Fruit fly (Drosophila melanogaster) whole organism, embryonic: ENCODE measurements around the gene HemK2.
A peak's percentile ranks its signal among the peaks of the same experiment; 100 is the strongest.

Experiments
- Antp ChIP-seq: fragments of 200-800 bp; sonication (Bioruptor generic); optimal IDR thresholded peaks from 3 replicates; lab custom pipeline; 2016; ENCODE audit warnings: missing biosample characterization, missing genetic modification characterization
- Bdp1 ChIP-seq: fragments of 200-800 bp; sonication (Bioruptor generic); optimal IDR thresholded peaks from 3 replicates; lab custom pipeline; 2016; ENCODE audit warnings: missing biosample characterization, missing genetic modification characterization
- Bgb ChIP-seq: fragments of 200-800 bp; sonication (Bioruptor generic); IDR thresholded peaks from 2 replicates; pipeline ENCODE4 v1.3.6; 2022; ENCODE audit warnings: missing biosample characterization, missing genetic modification characterization; ENCODE audit not compliant: partially characterized antibody
- BtbVII ChIP-seq: fragments of 200-800 bp; sonication (Bioruptor generic); optimal IDR thresholded peaks from 3 replicates; lab custom pipeline; 2017; ENCODE audit warnings: missing biosample characterization, mild to moderate bottlenecking, missing genetic modification characterization
- CG10147 ChIP-seq: fragments of 200-800 bp; sonication (Bioruptor generic); optimal IDR thresholded peaks from 2 replicates; lab custom pipeline; 2019; ENCODE audit warnings: missing biosample characterization, mild to moderate bottlenecking, missing genetic modification characterization, moderate library complexity
- CG11456 ChIP-seq: fragments of 200-800 bp; sonication (Bioruptor generic); IDR thresholded peaks from 3 replicates; pipeline ENCODE4 v1.3.6; 2022; ENCODE audit warnings: missing biosample characterization, missing genetic modification characterization
- CG12219 ChIP-seq: fragments of 200-800 bp; sonication (Bioruptor generic); optimal IDR thresholded peaks from 3 replicates; lab custom pipeline; 2018; ENCODE audit warnings: missing biosample characterization, mild to moderate bottlenecking, missing genetic modification characterization
- CG12769 ChIP-seq: fragments of 200-800 bp; sonication (Bioruptor generic); optimal IDR thresholded peaks from 2 replicates; lab custom pipeline; 2019; ENCODE audit warnings: missing biosample characterization, mild to moderate bottlenecking, missing genetic modification characterization, moderate library complexity
- CG14710 ChIP-seq: fragments of 200-800 bp; sonication (Bioruptor generic); optimal IDR thresholded peaks from 3 replicates; lab custom pipeline; 2019; ENCODE audit warnings: missing biosample characterization, mild to moderate bottlenecking, missing genetic modification characterization, moderate library complexity
- CG15011 ChIP-seq: fragments of 200-800 bp; sonication (Bioruptor generic); optimal IDR thresholded peaks from 3 replicates; lab custom pipeline; 2018; ENCODE audit warnings: missing biosample characterization, mild to moderate bottlenecking, missing genetic modification characterization
- CG15073 ChIP-seq: fragments of 200-800 bp; sonication (Bioruptor generic); optimal IDR thresholded peaks from 2 replicates; lab custom pipeline; 2016; ENCODE audit warnings: missing biosample characterization, missing genetic modification characterization
- CG2875 ChIP-seq: fragments of 200-800 bp; sonication (Bioruptor generic); optimal IDR thresholded peaks from 2 replicates; lab custom pipeline; 2017; ENCODE audit warnings: missing biosample characterization, mild to moderate bottlenecking, missing genetic modification characterization, missing genetic modification reagents
- CG34376 ChIP-seq: fragments of 200-800 bp; sonication (Bioruptor generic); optimal IDR thresholded peaks from 2 replicates; lab custom pipeline; 2018; ENCODE audit warnings: missing biosample characterization, mild to moderate bottlenecking, missing genetic modification characterization
- CG4360 ChIP-seq: fragments of 200-800 bp; sonication (Bioruptor generic); IDR thresholded peaks from 2 replicates; pipeline ENCODE4 v1.3.6; 2022; ENCODE audit warnings: missing biosample characterization, missing genetic modification characterization
- CG4854 ChIP-seq: fragments of 200-800 bp; sonication (Bioruptor generic); optimal IDR thresholded peaks from 2 replicates; lab custom pipeline; 2016; ENCODE audit warnings: missing biosample characterization, missing genetic modification characterization, inconsistent platforms
- CG7745 ChIP-seq: fragments of 200-800 bp; sonication (Bioruptor generic); optimal IDR thresholded peaks from 2 replicates; lab custom pipeline; 2018; ENCODE audit warnings: missing biosample characterization, mild to moderate bottlenecking, missing genetic modification characterization, moderate library complexity
- CG8281 ChIP-seq: fragments of 200-800 bp; sonication (Bioruptor generic); optimal IDR thresholded peaks from 2 replicates; lab custom pipeline; 2018; ENCODE audit warnings: missing biosample characterization, mild to moderate bottlenecking, missing genetic modification characterization, moderate library complexity
- CG9797 ChIP-seq: fragments of 200-800 bp; sonication (Bioruptor generic); optimal IDR thresholded peaks from 3 replicates; lab custom pipeline; 2018; ENCODE audit warnings: missing biosample characterization, mild to moderate bottlenecking, missing genetic modification characterization
- CoRest ChIP-seq: fragments of 200-800 bp; sonication (Bioruptor generic); optimal IDR thresholded peaks from 3 replicates; lab custom pipeline; 2018; ENCODE audit warnings: missing biosample characterization, mild to moderate bottlenecking, missing genetic modification characterization, moderate library complexity
- Doc2 ChIP-seq: fragments of 200-800 bp; sonication (Bioruptor generic); IDR thresholded peaks from 2 replicates; pipeline ENCODE4 v1.3.6; 2022; ENCODE audit warnings: missing biosample characterization, missing genetic modification characterization
- Hsf ChIP-seq: fragments of 200-800 bp; sonication (Bioruptor generic); optimal IDR thresholded peaks from 3 replicates; lab custom pipeline; 2016; ENCODE audit warnings: missing biosample characterization, missing genetic modification characterization
- MESR4 ChIP-seq: fragments of 200-800 bp; sonication (Bioruptor generic); optimal IDR thresholded peaks from 2 replicates; lab custom pipeline; 2018; ENCODE audit warnings: missing biosample characterization, mild to moderate bottlenecking, missing genetic modification characterization, moderate library complexity
- MTF-1 ChIP-seq: fragments of 200-800 bp; sonication (Bioruptor generic); optimal IDR thresholded peaks from 2 replicates; lab custom pipeline; 2018; ENCODE audit warnings: missing biosample characterization, mild to moderate bottlenecking, missing genetic modification characterization, borderline replicate concordance
- Mes4 ChIP-seq: fragments of 200-800 bp; sonication (Bioruptor generic); optimal IDR thresholded peaks from 2 replicates; lab custom pipeline; 2016; ENCODE audit warnings: missing biosample characterization, missing genetic modification characterization
- Myb ChIP-seq: fragments of 200-800 bp; sonication (Bioruptor generic); optimal IDR thresholded peaks from 2 replicates; lab custom pipeline; 2016; ENCODE audit warnings: missing biosample characterization, missing genetic modification characterization
- Sry-β ChIP-seq: fragments of 200-800 bp; sonication (Bioruptor generic); optimal IDR thresholded peaks from 2 replicates; lab custom pipeline; 2018; ENCODE audit warnings: missing biosample characterization, mild to moderate bottlenecking, missing genetic modification characterization, moderate library complexity
- Stat92E ChIP-seq, 3 experiments: fragments of >200 bp in 2 of 3; fragments of 200-800 bp in 1 of 3; sonication (Bioruptor generic) in 1 of 3; optimal IDR thresholded peaks; 2 replicates each; lab custom pipeline; 2017 to 2019; ENCODE audit warnings: missing biosample characterization in 3 of 3, missing genetic modification characterization in 3 of 3, mild to moderate bottlenecking in 1 of 3, moderate library complexity in 1 of 3
- Usf ChIP-seq: fragments of 200-800 bp; sonication (Bioruptor generic); optimal IDR thresholded peaks from 2 replicates; lab custom pipeline; 2017; ENCODE audit warnings: missing genotype, missing biosample characterization, missing genetic modification characterization
- Xrp1 ChIP-seq: fragments of 200-800 bp; sonication (Bioruptor generic); IDR thresholded peaks from 2 replicates; pipeline ENCODE4 v1.3.6; 2022; ENCODE audit warnings: missing biosample characterization, missing genetic modification characterization
- ara ChIP-seq: fragments of 200-800 bp; sonication (Bioruptor generic); IDR thresholded peaks from 2 replicates; pipeline ENCODE4 v1.3.6; 2022; ENCODE audit warnings: missing biosample characterization, missing genetic modification characterization
- da ChIP-seq: fragments of 200-800 bp; sonication (Bioruptor generic); optimal IDR thresholded peaks from 2 replicates; lab custom pipeline; 2016; ENCODE audit warnings: missing biosample characterization, missing genetic modification characterization
- dmrt11E ChIP-seq: fragments of 200-800 bp; sonication (Bioruptor generic); optimal IDR thresholded peaks from 3 replicates; lab custom pipeline; 2018; ENCODE audit warnings: missing biosample characterization, mild to moderate bottlenecking, missing genetic modification characterization, moderate library complexity
- gfzf ChIP-seq: fragments of 200-800 bp; sonication (Bioruptor generic); optimal IDR thresholded peaks from 2 replicates; lab custom pipeline; 2016; ENCODE audit warnings: missing biosample characterization, mild to moderate bottlenecking, missing genetic modification characterization, moderate library complexity
- grau ChIP-seq: fragments of 200-800 bp; optimal IDR thresholded peaks from 3 replicates; lab custom pipeline; 2019; ENCODE audit warnings: missing biosample characterization, mild to moderate bottlenecking, missing genetic modification characterization, moderate library complexity
- h ChIP-seq: fragments of >200 bp; optimal IDR thresholded peaks from 2 replicates; lab custom pipeline; 2017
- hb ChIP-seq: fragments of 200-800 bp; sonication (Bioruptor generic); IDR thresholded peaks from 3 replicates; pipeline ENCODE4 v1.3.6; 2022; ENCODE audit warnings: missing biosample characterization, missing genetic modification characterization; ENCODE audit not compliant: partially characterized antibody
- inv ChIP-seq: fragments of 200-800 bp; sonication (Bioruptor generic); IDR thresholded peaks from 2 replicates; pipeline ENCODE4 v1.3.6; 2022; ENCODE audit warnings: missing biosample characterization, missing genetic modification characterization; ENCODE audit not compliant: partially characterized antibody
- odd ChIP-seq: fragments of 200-800 bp; sonication (Bioruptor generic); optimal IDR thresholded peaks from 2 replicates; lab custom pipeline; 2017; ENCODE audit warnings: missing biosample characterization, mild to moderate bottlenecking, missing genetic modification characterization
- otp ChIP-seq: fragments of 200-800 bp; sonication (Bioruptor generic); IDR thresholded peaks from 3 replicates; pipeline ENCODE4, ENCODE4 v1.3.6; 2022; ENCODE audit warnings: missing biosample characterization, missing genetic modification characterization
- pan ChIP-seq, 4 experiments: fragments of >200 bp in 3 of 4; fragments of 200-800 bp in 1 of 4; sonication (Bioruptor generic) in 1 of 4; optimal IDR thresholded peaks in 3 of 4; IDR thresholded peaks in 1 of 4; 2 replicates each; pipeline versions ENCODE4 v1.3.6 to Lab custom; 2017 to 2022; ENCODE audit warnings: missing biosample characterization in 2 of 4, missing genetic modification characterization in 2 of 4, mixed read lengths in 1 of 4
- pho ChIP-seq: fragments of 200-800 bp; sonication (Bioruptor generic); optimal IDR thresholded peaks from 2 replicates; lab custom pipeline; 2016; ENCODE audit warnings: missing biosample characterization, missing genetic modification characterization
- run ChIP-seq: fragments of 200-800 bp; sonication (Bioruptor generic); optimal IDR thresholded peaks from 3 replicates; lab custom pipeline; 2018; ENCODE audit warnings: missing biosample characterization, mild to moderate bottlenecking, missing genetic modification characterization
- so ChIP-seq: fragments of 200-800 bp; sonication (Bioruptor generic); IDR thresholded peaks from 3 replicates; pipeline ENCODE4 v1.3.6; 2022; ENCODE audit warnings: missing biosample characterization, missing genetic modification characterization
- sob ChIP-seq: fragments of 200-800 bp; sonication (Bioruptor generic); IDR thresholded peaks from 2 replicates; pipeline ENCODE4 v1.3.6; 2022; ENCODE audit warnings: missing biosample characterization, missing genetic modification characterization
- stwl ChIP-seq: fragments of 200-800 bp; sonication (Bioruptor generic); optimal IDR thresholded peaks from 3 replicates; lab custom pipeline; 2018; ENCODE audit warnings: missing biosample characterization, mild to moderate bottlenecking, missing genetic modification characterization, moderate library complexity
- yki ChIP-seq: fragments of >200 bp; optimal IDR thresholded peaks from 3 replicates; lab custom pipeline; 2018
- zfh2 ChIP-seq: fragments of 200-800 bp; sonication (Bioruptor generic); optimal IDR thresholded peaks from 2 replicates; lab custom pipeline; 2016; ENCODE audit warnings: missing biosample characterization, missing genetic modification characterization

The HemK2 gene

dm6 chr2L:2749144-2749766 lies 10.2 kb downstream of the HemK2 start (continued):
- TF ChIP-seq Antp (peak; percentile 0), MESR4 (GFP tag; lab: Kevin White, UChicago) (peak; percentile 17), Myb (GFP tag; lab: Kevin White, UChicago) (peak; percentile 43), CG9797 (GFP tag; lab: Kevin White, UChicago) (peak; percentile 12), CG8281 (tag; lab: Kevin White, UChicago) (peak; percentile 86), CG2875 (GFP tag; lab: Kevin White, UChicago) (peak; percentile 52), CG12219 (peak; percentile 3), CG34376 (GFP tag; lab: Kevin White, UChicago) (peak; percentile 7), pan (optimal IDR thresholded peaks at IDR 0.05; lab: Kevin White, UChicago) (no peak), pan (GFP tag; optimal IDR thresholded peaks at IDR 0.05 in 1 of 2, IDR thresholded peaks at IDR 0.05 in 1 of 2) (no peak), ara (no peak), MTF-1 (GFP tag; lab: Kevin White, UChicago) (peak; percentile 62), Sry-β (peak; percentile 97), CG7745 (tag; lab: Kevin White, UChicago) (no peak), zfh2 (GFP tag; lab: Kevin White, UChicago) (peak; percentile 7), CG4360 (GFP tag; lab: Robert Waterston, UW) (no peak)

dm6 chr2L:2748480-2749143 lies 10.9 kb downstream of the HemK2 start:
- TF ChIP-seq grau (tag; lab: Kevin White, UChicago) (peak; percentile 93), CG4854 (GFP tag; lab: Kevin White, UChicago) (peak; percentile 78), Xrp1 (GFP tag; lab: Robert Waterston, UW) (peak; percentile 89), Bgb (GFP tag; lab: Robert Waterston, UW) (peak; percentile 34; the same call in 1 of the 2 replicates), h (lab: Kevin White, UChicago) (no peak), Hsf (GFP tag; lab: Kevin White, UChicago) (peak; percentile 81), inv (GFP tag; lab: Robert Waterston, UW) (peak; percentile 36; the same call in 1 of the 2 replicates), Antp (peak; percentile 87), stwl (tag; lab: Kevin White, UChicago) (peak; percentile 94), Doc2 (GFP tag; lab: Robert Waterston, UW) (peak; percentile 18; the same call in 1 of the 2 replicates), CG11456 (GFP tag; lab: Robert Waterston, UW) (peak; percentile 95), CoRest (tag; lab: Kevin White, UChicago) (peak; percentile 94), CG15011 (GFP tag; lab: Kevin White, UChicago) (no peak), sob (GFP tag; lab: Robert Waterston, UW) (peak; percentile 93), so (GFP tag; lab: Robert Waterston, UW) (peak; percentile 86), CG10147 (GFP tag; lab: Kevin White, UChicago) (peak; percentile 79), Bdp1 (GFP tag; lab: Kevin White, UChicago) (peak; percentile 74), otp (peak; percentile 69; the same call in 2 of the 3 replicates), BtbVII (GFP tag; lab: Kevin White, UChicago) (peak; percentile 81), hb (no peak), da (no peak), odd (no peak), run (peak; percentile 67), CG15073 (GFP tag; lab: Kevin White, UChicago) (no peak), Usf (GFP tag; lab: Kevin White, UChicago) (peak; percentile 78), gfzf (GFP tag; lab: Kevin White, UChicago) (peak; percentile 33), yki (lab: Kevin White, UChicago) (no peak), CG14710 (peak; percentile 80), CG12769 (tag; lab: Kevin White, UChicago) (no peak), Stat92E (GFP tag; optimal IDR thresholded peaks at IDR 0.05; lab: Kevin White, UChicago) (no peak), Mes4 (peak; percentile 66), dmrt11E (peak; percentile 79), pho (GFP tag; lab: Kevin White, UChicago) (peak; percentile 82)
